Worm (Caenorhabditis elegans) whole organism, L4 larva: ENCODE measurements around the gene B0252.5.

Source experiments
- F10B5.3 ChIP-seq: sonication (generic microtip); optimal IDR thresholded peaks from 2 replicates; lab custom pipeline; 2016; ENCODE audit warnings: mild to moderate bottlenecking, missing genetic modification characterization, missing compliant biosample characterization
- F26F4.8 ChIP-seq: fragments of 200-800 bp; sonication (Bioruptor generic); conservative IDR thresholded peaks from 2 replicates; pipeline ENCODE4 v1.3.6; 2022; ENCODE audit warnings: missing genetic modification characterization, missing compliant biosample characterization
- F37D6.2 ChIP-seq: sonication (generic microtip); optimal IDR thresholded peaks from 2 replicates; lab custom pipeline; 2016; ENCODE audit warnings: mild to moderate bottlenecking, missing genetic modification characterization, missing compliant biosample characterization
- F49E8.2 ChIP-seq: sonication (generic microtip); optimal IDR thresholded peaks from 2 replicates; lab custom pipeline; 2016; ENCODE audit warnings: missing compliant biosample characterization, mild to moderate bottlenecking, missing genetic modification characterization, borderline replicate concordance
- R02D3.7 ChIP-seq: fragments of 150-350 bp; sonication (generic microtip); optimal IDR thresholded peaks from 3 replicates; lab custom pipeline; 2014; ENCODE audit warnings: missing biosample characterization, missing genetic modification characterization
- Y105C5A.15 ChIP-seq: fragments of 200-800 bp; sonication (Bioruptor generic); IDR thresholded peaks from 2 replicates; pipeline ENCODE4 v1.3.6; 2022; ENCODE audit warnings: missing genetic modification characterization, missing compliant biosample characterization
- Y75B8A.6 ChIP-seq: fragments of 200-800 bp; sonication (Bioruptor generic); IDR thresholded peaks from 2 replicates; pipeline ENCODE4 v1.3.6; 2022; ENCODE audit warnings: missing genetic modification reagents, missing genetic modification characterization, missing compliant biosample characterization
- aha-1 ChIP-seq: fragments of 150-350 bp; peaks from one replicate; lab custom pipeline; 2014; ENCODE audit warnings: missing biosample characterization, missing genetic modification characterization
- ceh-44 ChIP-seq: fragments of 200-800 bp; sonication (Bioruptor generic); IDR thresholded peaks from 2 replicates; pipeline ENCODE4 v1.3.6; 2022; ENCODE audit warnings: missing genetic modification reagents, missing genetic modification characterization, missing compliant biosample characterization
- ctbp-1 ChIP-seq: fragments of 200-800 bp; sonication (Bioruptor generic); IDR thresholded peaks from 2 replicates; pipeline ENCODE4 v1.3.6; 2022; ENCODE audit warnings: missing genetic modification reagents, missing genetic modification characterization, missing compliant biosample characterization
- daf-16 ChIP-seq, 3 experiments: sonication (generic microtip); optimal IDR thresholded peaks; 2 replicates each; lab custom pipeline; 2016 to 2017; ENCODE audit warnings: missing genetic modification characterization in 3 of 3, missing genetic modification reagents in 3 of 3, mild to moderate bottlenecking in 2 of 3, missing compliant biosample characterization in 2 of 3, missing biosample characterization in 1 of 3, moderate library complexity in 1 of 3
- daf-19 ChIP-seq: fragments of 200-800 bp; sonication (Bioruptor generic); conservative IDR thresholded peaks from 2 replicates; pipeline ENCODE4 v1.3.6; 2022; ENCODE audit warnings: missing genetic modification characterization, missing compliant biosample characterization
- dmd-6 ChIP-seq: fragments of 200-800 bp; sonication (Bioruptor generic); IDR thresholded peaks from 2 replicates; pipeline ENCODE4 v1.3.6; 2022; ENCODE audit warnings: missing genetic modification reagents, missing genetic modification characterization, missing compliant biosample characterization
- dmd-8 ChIP-seq: fragments of 200-800 bp; sonication (Bioruptor generic); IDR thresholded peaks from 2 replicates; pipeline ENCODE4 v1.3.6; 2022; ENCODE audit warnings: missing genetic modification characterization, missing compliant biosample characterization
- dmd-9 ChIP-seq: fragments of 200-800 bp; sonication (Bioruptor generic); IDR thresholded peaks from 2 replicates; pipeline ENCODE4 v1.3.6; 2022; ENCODE audit warnings: missing genetic modification reagents, missing genetic modification characterization, missing compliant biosample characterization
- dpl-1 ChIP-seq: fragments of 150-350 bp; optimal IDR thresholded peaks from 2 replicates; lab custom pipeline; 2014; ENCODE audit warnings: missing biosample characterization, missing genetic modification reagents, missing genetic modification characterization
- duxl-1 ChIP-seq: sonication (generic microtip); optimal IDR thresholded peaks from 2 replicates; lab custom pipeline; 2016; ENCODE audit warnings: mild to moderate bottlenecking, missing genetic modification characterization, moderate library complexity, missing compliant biosample characterization; ENCODE audit not compliant: poor library complexity
- fkh-10 ChIP-seq: fragments of 150-350 bp; optimal IDR thresholded peaks from 2 replicates; lab custom pipeline; 2014; ENCODE audit warnings: missing biosample characterization, missing genetic modification reagents, missing genetic modification characterization
- hlh-11 ChIP-seq: fragments of 200-800 bp; sonication (Bioruptor generic); optimal IDR thresholded peaks from 2 replicates; lab custom pipeline; 2018; ENCODE audit warnings: mild to moderate bottlenecking, missing genetic modification characterization, missing compliant biosample characterization
- hmg-1.1 ChIP-seq: fragments of 200-800 bp; sonication (Bioruptor generic); IDR thresholded peaks from 2 replicates; pipeline ENCODE4 v1.3.6; 2022; ENCODE audit warnings: missing genetic modification reagents, missing genetic modification characterization, missing compliant biosample characterization
- lin-1 ChIP-seq: fragments of 200-800 bp; sonication (Bioruptor generic); IDR thresholded peaks from 2 replicates; pipeline ENCODE4 v1.3.6; 2022; ENCODE audit warnings: missing genetic modification reagents, missing genetic modification characterization, missing compliant biosample characterization
- lsy-2 ChIP-seq, 2 experiments: fragments of 150-350 bp in 1 of 2; sonication (generic microtip) in 1 of 2; optimal IDR thresholded peaks; 2 replicates each; lab custom pipeline; 2014 to 2017; ENCODE audit warnings: missing biosample characterization in 2 of 2, missing genetic modification characterization in 2 of 2
- madf-9 ChIP-seq: fragments of 200-800 bp; sonication (Bioruptor generic); conservative IDR thresholded peaks from 2 replicates; pipeline ENCODE4 v1.3.6; 2022; ENCODE audit warnings: missing genetic modification reagents, missing genetic modification characterization, missing compliant biosample characterization
- mdl-1 ChIP-seq, 2 experiments: fragments of 150-350 bp in 1 of 2; sonication (generic microtip) in 1 of 2; optimal IDR thresholded peaks; 2 replicates each; lab custom pipeline; 2014 to 2017; ENCODE audit warnings: missing biosample characterization in 2 of 2, missing genetic modification characterization in 2 of 2
- mdt-29 ChIP-seq: fragments of 200-800 bp; sonication (Bioruptor generic); IDR thresholded peaks from 2 replicates; pipeline ENCODE4 v1.3.6; 2022; ENCODE audit warnings: missing genetic modification reagents, missing genetic modification characterization, missing compliant biosample characterization
- mep-1 ChIP-seq: fragments of 150-350 bp; sonication (generic microtip); optimal IDR thresholded peaks from 3 replicates; lab custom pipeline; 2014; ENCODE audit warnings: missing biosample characterization, missing genetic modification characterization
- mes-2 ChIP-seq: sonication (generic microtip); optimal IDR thresholded peaks from 2 replicates; lab custom pipeline; 2016; ENCODE audit warnings: missing genotype, mild to moderate bottlenecking, missing genetic modification characterization, missing compliant biosample characterization; ENCODE audit not compliant: poor library complexity, severe bottlenecking
- mxl-3 ChIP-seq: fragments of 200-800 bp; sonication (Bioruptor generic); optimal IDR thresholded peaks from 2 replicates; lab custom pipeline; 2018; ENCODE audit warnings: mild to moderate bottlenecking, missing genetic modification characterization, missing compliant biosample characterization
- nhr-102 ChIP-seq: sonication (generic microtip); optimal IDR thresholded peaks from 2 replicates; lab custom pipeline; 2016; ENCODE audit warnings: mild to moderate bottlenecking, missing genetic modification characterization, moderate library complexity, missing compliant biosample characterization
- nhr-11 ChIP-seq: fragments of 150-350 bp; optimal IDR thresholded peaks from 2 replicates; lab custom pipeline; 2014; ENCODE audit warnings: missing biosample characterization, missing genetic modification characterization
- nhr-237 ChIP-seq: sonication (generic microtip); optimal IDR thresholded peaks from 2 replicates; lab custom pipeline; 2017; ENCODE audit warnings: missing biosample characterization, missing genetic modification characterization
- nhr-25 ChIP-seq: sonication (generic microtip); optimal IDR thresholded peaks from 2 replicates; lab custom pipeline; 2017; ENCODE audit warnings: missing genetic modification characterization, mild to moderate bottlenecking, missing compliant biosample characterization, antibody characterized with exemption, moderate library complexity, borderline replicate concordance; ENCODE audit not compliant: insufficient read depth
- nhr-28 ChIP-seq: fragments of 150-350 bp; optimal IDR thresholded peaks from 2 replicates; lab custom pipeline; 2014; ENCODE audit warnings: missing biosample characterization, missing genetic modification characterization
- nhr-42 ChIP-seq: fragments of 200-800 bp; sonication (Bioruptor generic); IDR thresholded peaks from 2 replicates; pipeline ENCODE4 v1.3.6; 2022; ENCODE audit warnings: missing genetic modification characterization, missing compliant biosample characterization
- nhr-48 ChIP-seq: sonication (generic microtip); optimal IDR thresholded peaks from 2 replicates; lab custom pipeline; 2016; ENCODE audit warnings: mild to moderate bottlenecking, missing genetic modification characterization, missing compliant biosample characterization
- nhr-76 ChIP-seq: fragments of 150-350 bp; optimal IDR thresholded peaks from 2 replicates; lab custom pipeline; 2014; ENCODE audit warnings: missing biosample characterization, missing genetic modification characterization
- php-3 ChIP-seq: fragments of 200-800 bp; sonication (Bioruptor generic); IDR thresholded peaks from 2 replicates; pipeline ENCODE4 v1.3.6; 2022; ENCODE audit warnings: missing genetic modification reagents, missing genetic modification characterization, missing compliant biosample characterization
- rbr-2 ChIP-seq: sonication (generic microtip); optimal IDR thresholded peaks from 2 replicates; lab custom pipeline; 2016; ENCODE audit warnings: missing genotype, missing genetic modification characterization, missing compliant biosample characterization
- sdz-12 ChIP-seq: fragments of 200-800 bp; sonication (Bioruptor generic); optimal IDR thresholded peaks from 2 replicates; lab custom pipeline; 2018; ENCODE audit warnings: mild to moderate bottlenecking, missing genetic modification characterization, missing compliant biosample characterization
- spr-3 ChIP-seq: fragments of 200-800 bp; sonication (Bioruptor generic); optimal IDR thresholded peaks from 2 replicates; lab custom pipeline; 2018; ENCODE audit warnings: mild to moderate bottlenecking, missing genetic modification characterization, missing compliant biosample characterization
- unc-62 ChIP-seq, 3 experiments: fragments of 150-350 bp in 1 of 3; sonication (generic microtip); optimal IDR thresholded peaks in 2 of 3; peaks in 1 of 3; 1 replicate in 1 of 3; 2 replicates in 2 of 3; lab custom pipeline; 2014 to 2017; ENCODE audit warnings: missing biosample characterization in 3 of 3, missing genetic modification characterization in 3 of 3, missing genetic modification reagents in 3 of 3, missing genotype in 1 of 3
- vab-7 ChIP-seq: fragments of 200-800 bp; sonication (Bioruptor generic); IDR thresholded peaks from 2 replicates; pipeline ENCODE4 v1.3.6; 2022; ENCODE audit warnings: missing genetic modification reagents, missing genetic modification characterization, missing compliant biosample characterization
- zag-1 ChIP-seq: fragments of 150-350 bp; optimal IDR thresholded peaks from 2 replicates; lab custom pipeline; 2014; ENCODE audit warnings: missing biosample characterization, missing genetic modification characterization
- zfp-2 ChIP-seq: sonication (generic microtip); optimal IDR thresholded peaks from 2 replicates; lab custom pipeline; 2016; ENCODE audit warnings: mild to moderate bottlenecking, missing genetic modification characterization, missing compliant biosample characterization
- zfp-3 ChIP-seq: fragments of 200-800 bp; sonication (Bioruptor generic); conservative IDR thresholded peaks from 2 replicates; pipeline ENCODE4 v1.3.6; 2022; ENCODE audit warnings: missing genetic modification reagents, missing genetic modification characterization, missing compliant biosample characterization
- zip-2 ChIP-seq: fragments of 150-350 bp; optimal IDR thresholded peaks from 2 replicates; lab custom pipeline; 2014; ENCODE audit warnings: missing biosample characterization, missing genetic modification characterization

Gene B0252.5

ce11 chrII:6891838-6892237, 26.8 kb downstream of the B0252.5 start (continued):
- TF ChIP-seq hlh-11 (peak; percentile 91), php-3 (GFP tag; lab: Robert Waterston, UW) (0 out of 2 replicates have a peak, but pooled peaks have one; percentile 39), sdz-12 (GFP tag; lab: Kevin White, UChicago) (no peak)

DNA sequence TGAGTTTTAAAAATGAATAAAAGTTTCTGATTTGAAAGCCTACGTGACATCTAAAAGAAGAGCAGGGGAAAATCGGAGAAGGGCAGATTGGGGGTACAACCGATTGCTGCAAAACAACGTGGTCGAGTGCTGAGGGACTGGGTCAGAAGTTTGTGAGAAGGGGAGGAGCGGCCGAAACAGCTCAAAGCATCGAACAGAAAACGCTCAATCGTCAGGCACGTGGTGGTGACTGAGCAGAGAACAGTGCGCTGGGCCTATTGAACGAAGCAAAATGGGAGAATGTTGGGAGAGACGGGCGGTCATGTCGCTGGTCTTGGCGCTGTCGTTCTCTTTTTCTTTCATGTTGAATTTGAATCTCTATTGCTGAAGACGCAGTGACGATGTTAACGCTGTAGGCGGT, 27.5 kb downstream of the B0252.5 start:
- peak; percentile 88 for TF ChIP-seq mxl-3 (GFP tag; lab: Kevin White, UChicago)
- no peak; the same call in 1 of the 2 replicates for TF ChIP-seq ctbp-1 (GFP tag; lab: Robert Waterston, UW)
- peak in 1 of 2 experiments; percentile 54 for TF ChIP-seq lsy-2 (tag; optimal IDR thresholded peaks at IDR 0.05; lab: Kevin White, UChicago)
- TF ChIP-seq zip-2 (tag; lab: Kevin White, UChicago), result no peak
- TF ChIP-seq dpl-1 (GFP tag; lab: Kevin White, UChicago), result peak; percentile 40
- TF ChIP-seq unc-62 (GFP tag; optimal IDR thresholded peaks at IDR 0.05 in 1 of 2; lab: Kevin White, UChicago), result peak in 1 of 2 experiments; percentile 56
- no peak for TF ChIP-seq unc-62 (tag; optimal IDR thresholded peaks at IDR 0.05; lab: Kevin White, UChicago)
- TF ChIP-seq F26F4.8, result no peak
- no peak for TF ChIP-seq fkh-10 (GFP tag; lab: Kevin White, UChicago)
- TF ChIP-seq F49E8.2, result no peak
- peak; percentile 43 for TF ChIP-seq duxl-1 (tag; lab: Kevin White, UChicago)
- TF ChIP-seq F37D6.2 (tag; lab: Kevin White, UChicago), result no peak
- TF ChIP-seq mep-1 (tag; lab: Kevin White, UChicago), result peak; percentile 80
- TF ChIP-seq dmd-8 (GFP tag; lab: Robert Waterston, UW), result 0 out of 2 replicates have a peak, but pooled peaks have one; percentile 56
- no peak for TF ChIP-seq vab-7 (GFP tag; lab: Robert Waterston, UW)
- no peak for TF ChIP-seq mdt-29 (GFP tag; lab: Robert Waterston, UW)
- TF ChIP-seq hmg-1.1 (GFP tag; lab: Robert Waterston, UW), result peak; percentile 66
- TF ChIP-seq mes-2, result peak; percentile 31
- TF ChIP-seq nhr-25, result peak; percentile 47
- TF ChIP-seq php-3 (GFP tag; lab: Robert Waterston, UW), result no peak
- no peak for TF ChIP-seq R02D3.7 (tag; lab: Kevin White, UChicago)
- peak; percentile 91 for TF ChIP-seq hlh-11
- TF ChIP-seq nhr-237 (tag; lab: Kevin White, UChicago), result no peak
- no peak for TF ChIP-seq nhr-76 (tag; lab: Kevin White, UChicago)
- TF ChIP-seq Y75B8A.6 (GFP tag; lab: Robert Waterston, UW), result 0 out of 2 replicates have a peak, but pooled peaks have one; percentile 49
- TF ChIP-seq rbr-2, result peak; percentile 43
- TF ChIP-seq zag-1 (tag; lab: Kevin White, UChicago), result no peak
- TF ChIP-seq ceh-44, result no peak
- 0 out of 2 replicates have a peak, but pooled peaks have one; percentile 27 for TF ChIP-seq dmd-9 (GFP tag; lab: Robert Waterston, UW)
- TF ChIP-seq nhr-11 (tag; lab: Kevin White, UChicago), result peak; percentile 84
- TF ChIP-seq nhr-48 (tag; lab: Kevin White, UChicago), result peak; percentile 53
- peak; percentile 99 for TF ChIP-seq aha-1 (tag; lab: Kevin White, UChicago)
- TF ChIP-seq sdz-12 (GFP tag; lab: Kevin White, UChicago), result no peak
- TF ChIP-seq spr-3, result peak; percentile 51
- no peak for TF ChIP-seq zfp-2 (tag; lab: Kevin White, UChicago)
- TF ChIP-seq F10B5.3 (tag; lab: Kevin White, UChicago), result no peak
- TF ChIP-seq Y105C5A.15 (GFP tag; lab: Robert Waterston, UW), result 0 out of 2 replicates have a peak, but pooled peaks have one; percentile 55
- TF ChIP-seq nhr-42 (GFP tag; lab: Robert Waterston, UW), result peak; percentile 13; the same call in 1 of the 2 replicates
- TF ChIP-seq nhr-28, result peak; percentile 86
- peak in 1 of 2 experiments; percentile 17 for TF ChIP-seq daf-16 (GFP tag; optimal IDR thresholded peaks at IDR 0.05; lab: Kevin White, UChicago)
- TF ChIP-seq daf-16 (tag; optimal IDR thresholded peaks at IDR 0.05; lab: Kevin White, UChicago), result peak; percentile 26
- TF ChIP-seq dmd-6 (GFP tag; lab: Robert Waterston, UW), result peak; percentile 71
- TF ChIP-seq zfp-3 (GFP tag; lab: Robert Waterston, UW), result no peak
- TF ChIP-seq madf-9 (GFP tag; lab: Robert Waterston, UW), result no peak
- no peak for TF ChIP-seq lin-1 (GFP tag; lab: Robert Waterston, UW)
- peak; percentile 64 to 93 for TF ChIP-seq mdl-1 (tag; optimal IDR thresholded peaks at IDR 0.05; lab: Kevin White, UChicago)
- TF ChIP-seq nhr-102 (tag; lab: Kevin White, UChicago), result peak; percentile 69
- TF ChIP-seq daf-19, result no peak
